Worm (Caenorhabditis elegans): ENCODE measurements around the gene Y82E9BR.5.

The Y82E9BR.5 gene

ce11 chrIII:1413890-1414613, 29.9 kb downstream of the Y82E9BR.5 start, which contains the start of gene Y82E9BR.14 (continued):
- TF ChIP-seq tbp1 (GFP tag; optimal IDR thresholded peaks at IDR 0.05), result no peak
- TF ChIP-seq sdz-38 (tag; optimal IDR thresholded peaks at IDR 0.05), result no peak
- no peak for TF ChIP-seq lsl-1 (GFP tag; optimal IDR thresholded peaks at IDR 0.05)

ce11 chrIII:1416571-1416970, 32.4 kb downstream of the Y82E9BR.5 start:
- TF ChIP-seq Y95B8A.8 (GFP tag; IDR thresholded peaks at IDR 0.05) (no peak), lin-54 (GFP tag; optimal IDR thresholded peaks at IDR 0.05) (peak; percentile 19), mcd-1 (GFP tag; IDR thresholded peaks at IDR 0.05) (peak; percentile 33; the same call in 1 of the 2 replicates), attf-6 (GFP tag; IDR thresholded peaks at IDR 0.05) (no peak), madf-8 (GFP tag; conservative IDR thresholded peaks at IDR 0.05) (no peak), madf-3 (GFP tag; IDR thresholded peaks at IDR 0.05) (peak; percentile 94)

DNA sequence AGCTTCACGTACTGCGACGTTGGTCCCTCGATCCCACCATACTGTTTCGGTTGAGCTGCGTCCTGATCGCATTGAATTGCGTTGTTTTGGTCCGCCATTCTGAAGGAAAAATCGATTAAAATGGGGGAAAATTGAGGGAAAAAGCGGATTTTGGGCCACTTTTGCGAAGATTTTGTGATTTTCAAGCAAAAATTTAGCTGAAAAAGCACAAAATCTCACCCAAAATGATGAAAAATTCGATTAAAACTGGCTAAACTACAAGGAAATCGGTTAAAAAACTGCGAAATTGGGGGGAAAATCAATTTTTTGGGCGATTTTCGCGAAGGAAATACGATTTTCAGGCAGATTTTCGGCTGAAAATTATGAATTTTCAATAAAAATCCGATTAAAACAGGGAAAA, 32.9 kb downstream of the Y82E9BR.5 start, which contains the start of gene elc-1:
TSS of gene elc-1 (minus strand) at position 101 of the 400 bp plus-strand sequence.
- TF ChIP-seq dox-1 (GFP tag; IDR thresholded peaks at IDR 0.05), result no peak
- no peak for TF ChIP-seq zim-3 (tag; optimal IDR thresholded peaks at IDR 0.05)
- no peak for TF ChIP-seq lir-1 (GFP tag; conservative IDR thresholded peaks at IDR 0.05)
- no peak for TF ChIP-seq sdz-38 (tag; optimal IDR thresholded peaks at IDR 0.05)
- TF ChIP-seq xnd-1 (tag; optimal IDR thresholded peaks at IDR 0.05), result no peak
- no peak for TF ChIP-seq hmg-20 (GFP tag; IDR thresholded peaks at IDR 0.05)
- no peak for TF ChIP-seq madf-3 (GFP tag; IDR thresholded peaks at IDR 0.05)
- TF ChIP-seq nfya-1 (tag; optimal IDR thresholded peaks at IDR 0.05; ENCODE audit: borderline replicate concordance, insufficient read depth), result no peak
- TF ChIP-seq repo-1 (tag; optimal IDR thresholded peaks at IDR 0.05), result no peak
- no peak for TF ChIP-seq F52B5.7 (tag; optimal IDR thresholded peaks at IDR 0.05)
- no peak for TF ChIP-seq gei-17 (GFP tag; optimal IDR thresholded peaks at IDR 0.05)
- TF ChIP-seq F57C9.4 (tag; optimal IDR thresholded peaks at IDR 0.05), result no peak
- no peak for TF ChIP-seq tbx-9 (tag; optimal IDR thresholded peaks at IDR 0.05; ENCODE audit: borderline replicate concordance)
- no peak for TF ChIP-seq madf-10 (tag; optimal IDR thresholded peaks at IDR 0.05)
- TF ChIP-seq ceh-79 (tag; optimal IDR thresholded peaks at IDR 0.05), result no peak
- no peak for TF ChIP-seq cebp-1 (GFP tag; IDR thresholded peaks at IDR 0.05)
- TF ChIP-seq cebp-1 (tag; optimal IDR thresholded peaks at IDR 0.05), result no peak
- TF ChIP-seq ceh-58 (GFP tag; IDR thresholded peaks at IDR 0.05), result no peak
- no peak for TF ChIP-seq akir-1 (GFP tag; optimal IDR thresholded peaks at IDR 0.05)

ce11 chrIII:1418709-1419108, 34.5 kb downstream of the Y82E9BR.5 start:
- TF ChIP-seq zfh-2 (GFP tag; conservative IDR thresholded peaks at IDR 0.05) (peak; percentile 92), lin-54 (GFP tag; optimal IDR thresholded peaks at IDR 0.05) (peak; percentile 85), dox-1 (GFP tag; IDR thresholded peaks at IDR 0.05) (peak; percentile 93), attf-3 (GFP tag; conservative IDR thresholded peaks at IDR 0.05) (peak; percentile 43; the same call in 1 of the 2 replicates), ceh-100 (GFP tag; IDR thresholded peaks at IDR 0.05) (peak; percentile 12; the same call in 1 of the 2 replicates), nfyb-1 (GFP tag; IDR thresholded peaks at IDR 0.05) (peak; percentile 94), hmg-20 (GFP tag; IDR thresholded peaks at IDR 0.05) (peak; percentile 50; the same call in 1 of the 2 replicates), ztf-26 (tag; optimal IDR thresholded peaks at IDR 0.05) (peak; percentile 89), lin-35 (GFP tag; optimal IDR thresholded peaks at IDR 0.05) (peak in 1 of 3 experiments; percentile 74), snpc-1.1 (tag; optimal IDR thresholded peaks at IDR 0.05; ENCODE audit: insufficient read depth) (peak; percentile 33), B0261.1 (tag; optimal IDR thresholded peaks at IDR 0.05) (peak; percentile 14), athp-1 (tag; optimal IDR thresholded peaks at IDR 0.05) (peak; percentile 6), T26A5.8 (tag; optimal IDR thresholded peaks at IDR 0.05) (no peak), mcd-1 (GFP tag; IDR thresholded peaks at IDR 0.05) (peak; percentile 93), B0035.1 (tag; optimal IDR thresholded peaks at IDR 0.05) (no peak), lir-1 (GFP tag; conservative IDR thresholded peaks at IDR 0.05) (0 out of 2 replicates have a peak, but pooled peaks have one; percentile 36), tbx-9 (tag; optimal IDR thresholded peaks at IDR 0.05; ENCODE audit: borderline replicate concordance) (no peak), nhr-27 (tag; optimal IDR thresholded peaks at IDR 0.05) (no peak), dpff-1 (tag; optimal IDR thresholded peaks at IDR 0.05) (no peak), let-607 (tag; optimal IDR thresholded peaks at IDR 0.05) (no peak), lin-40 (tag; optimal IDR thresholded peaks at IDR 0.05) (peak; percentile 82), egrh-3 (GFP tag; IDR thresholded peaks at IDR 0.05) (peak; percentile 89)

Data from whole organism, young adult.